Worm (Caenorhabditis elegans) whole organism, L2 larva: ENCODE measurements around the gene cct-3.
A peak's percentile ranks its signal among the peaks of the same experiment; 100 is the strongest.

Experiments used
- fos-1 ChIP-seq: fragments of 150-350 bp; optimal IDR thresholded peaks from 2 replicates; lab custom pipeline; 2014; ENCODE audit warnings: missing biosample characterization, missing genetic modification characterization
- nhr-129 ChIP-seq: fragments of 150-350 bp; optimal IDR thresholded peaks from 2 replicates; lab custom pipeline; 2014; ENCODE audit warnings: missing biosample characterization, missing genetic modification characterization

cct-3 gene

ce11 chrII:2292549-2292948, 59.2 kb downstream of the cct-3 start:
- TF ChIP-seq nhr-129 (tag; lab: Kevin White, UChicago) (no peak), fos-1 (tag; lab: Kevin White, UChicago) (peak; percentile 74)
